Fruit fly (Drosophila melanogaster) whole organism, embryonic: ENCODE results near the gene Acp76A.
A peak's percentile ranks its signal among the peaks of the same experiment; 100 is the strongest.

ENCODE experiments used
- Ada2b ChIP-seq: fragments of 200-800 bp; sonication (Bioruptor generic); IDR thresholded peaks from 2 replicates; pipeline ENCODE4 v1.3.6; 2022; ENCODE audit warnings: missing biosample characterization, missing genetic modification characterization
- Aef1 ChIP-seq: fragments of 200-800 bp; sonication (Bioruptor generic); IDR thresholded peaks from 3 replicates; pipeline ENCODE4 v1.3.6; 2022; ENCODE audit warnings: missing biosample characterization, missing genetic modification characterization
- B-H2 ChIP-seq: fragments of 200-800 bp; sonication (Bioruptor generic); optimal IDR thresholded peaks from 2 replicates; lab custom pipeline; 2018; ENCODE audit warnings: missing biosample characterization, mild to moderate bottlenecking, missing genetic modification characterization
- Bgb ChIP-seq: fragments of 200-800 bp; sonication (Bioruptor generic); IDR thresholded peaks from 2 replicates; pipeline ENCODE4 v1.3.6; 2022; ENCODE audit warnings: missing biosample characterization, missing genetic modification characterization; ENCODE audit not compliant: partially characterized antibody
- CG10979 ChIP-seq: fragments of 200-800 bp; sonication (Bioruptor generic); optimal IDR thresholded peaks from 2 replicates; lab custom pipeline; 2018; ENCODE audit warnings: missing biosample characterization, mild to moderate bottlenecking, missing genetic modification characterization, moderate library complexity
- CG11456 ChIP-seq: fragments of 200-800 bp; sonication (Bioruptor generic); IDR thresholded peaks from 3 replicates; pipeline ENCODE4 v1.3.6; 2022; ENCODE audit warnings: missing biosample characterization, missing genetic modification characterization
- CG11695 ChIP-seq: fragments of 200-800 bp; sonication (Bioruptor generic); IDR thresholded peaks from 3 replicates; pipeline ENCODE4 v1.3.6; 2022; ENCODE audit warnings: missing biosample characterization, missing genetic modification characterization
- CG11723 ChIP-seq: fragments of 200-800 bp; sonication (Bioruptor generic); optimal IDR thresholded peaks from 2 replicates; lab custom pipeline; 2017; ENCODE audit warnings: missing biosample characterization, mild to moderate bottlenecking, missing genetic modification characterization
- CG12299 ChIP-seq: fragments of 200-800 bp; sonication (Bioruptor generic); optimal IDR thresholded peaks from 2 replicates; lab custom pipeline; 2018; ENCODE audit warnings: missing biosample characterization, mild to moderate bottlenecking, missing genetic modification characterization
- CG13424 ChIP-seq: fragments of 200-800 bp; sonication (Bioruptor generic); optimal IDR thresholded peaks from 2 replicates; lab custom pipeline; 2019; ENCODE audit warnings: missing biosample characterization, mild to moderate bottlenecking, missing genetic modification characterization, moderate library complexity
- CG15269 ChIP-seq: fragments of 200-800 bp; sonication (Bioruptor generic); optimal IDR thresholded peaks from 2 replicates; lab custom pipeline; 2018; ENCODE audit warnings: missing biosample characterization, mild to moderate bottlenecking, missing genetic modification characterization, moderate library complexity
- CG15479 ChIP-seq: fragments of 200-800 bp; sonication (Bioruptor generic); optimal IDR thresholded peaks from 3 replicates; lab custom pipeline; 2019; ENCODE audit warnings: missing biosample characterization, mild to moderate bottlenecking, missing genetic modification characterization, moderate library complexity
- CG15514 ChIP-seq: fragments of 200-800 bp; sonication (Bioruptor generic); optimal IDR thresholded peaks from 3 replicates; lab custom pipeline; 2017; ENCODE audit warnings: missing biosample characterization, missing genetic modification characterization, mild to moderate bottlenecking, moderate library complexity, missing genetic modification reagents
- CG17385 ChIP-seq: fragments of 200-800 bp; sonication (Bioruptor generic); optimal IDR thresholded peaks from 3 replicates; lab custom pipeline; 2018; ENCODE audit warnings: missing biosample characterization, mild to moderate bottlenecking, missing genetic modification characterization
- CG17568 ChIP-seq: fragments of 200-800 bp; sonication (Bioruptor generic); optimal IDR thresholded peaks from 2 replicates; lab custom pipeline; 2018; ENCODE audit warnings: missing biosample characterization, mild to moderate bottlenecking, missing genetic modification characterization, moderate library complexity
- CG18599 ChIP-seq: fragments of 200-800 bp; sonication (Bioruptor generic); optimal IDR thresholded peaks from 3 replicates; lab custom pipeline; 2017; ENCODE audit warnings: missing biosample characterization, missing genetic modification characterization, mild to moderate bottlenecking, moderate library complexity, missing genetic modification reagents
- CG2116 ChIP-seq: fragments of 200-800 bp; sonication (Bioruptor generic); optimal IDR thresholded peaks from 3 replicates; lab custom pipeline; 2018; ENCODE audit warnings: missing biosample characterization, mild to moderate bottlenecking, missing genetic modification characterization
- CG2129 ChIP-seq: fragments of 200-800 bp; sonication (Bioruptor generic); IDR thresholded peaks from 2 replicates; pipeline ENCODE4 v1.3.6; 2022; ENCODE audit warnings: missing biosample characterization, missing genetic modification characterization; ENCODE audit not compliant: partially characterized antibody
- CG6683 ChIP-seq: fragments of 200-800 bp; sonication (Bioruptor generic); optimal IDR thresholded peaks from 2 replicates; lab custom pipeline; 2017; ENCODE audit warnings: missing biosample characterization, mild to moderate bottlenecking, missing genetic modification characterization, missing genetic modification reagents
- CG7928 ChIP-seq: fragments of 200-800 bp; sonication (Bioruptor generic); optimal IDR thresholded peaks from 2 replicates; lab custom pipeline; 2017; ENCODE audit warnings: missing biosample characterization, mild to moderate bottlenecking, missing genetic modification characterization
- CG9437 ChIP-seq: fragments of 200-800 bp; sonication (Bioruptor generic); optimal IDR thresholded peaks from 2 replicates; lab custom pipeline; 2018; ENCODE audit warnings: missing biosample characterization, mild to moderate bottlenecking, missing genetic modification characterization
- D19B ChIP-seq: fragments of 200-800 bp; sonication (Bioruptor generic); optimal IDR thresholded peaks from 2 replicates; lab custom pipeline; 2017; ENCODE audit warnings: missing biosample characterization, mild to moderate bottlenecking, missing genetic modification characterization
- Drgx ChIP-seq: fragments of 200-800 bp; sonication (Bioruptor generic); IDR thresholded peaks from 2 replicates; pipeline ENCODE4 v1.3.6; 2022; ENCODE audit warnings: missing biosample characterization, missing genetic modification characterization
- NfI ChIP-seq: fragments of 200-800 bp; sonication (Bioruptor generic); optimal IDR thresholded peaks from 3 replicates; lab custom pipeline; 2018; ENCODE audit warnings: missing biosample characterization, mild to moderate bottlenecking, missing genetic modification characterization, moderate library complexity
- Oaz ChIP-seq: fragments of 200-800 bp; sonication (Bioruptor generic); IDR thresholded peaks from 2 replicates; pipeline ENCODE4 v1.3.6; 2022; ENCODE audit warnings: missing biosample characterization, missing genetic modification characterization
- Pdp1 ChIP-seq, 2 experiments: fragments of 200-800 bp; sonication (Bioruptor generic); optimal IDR thresholded peaks; 3 replicates each; lab custom pipeline; 2016; ENCODE audit warnings: missing biosample characterization in 2 of 2, missing genetic modification characterization in 2 of 2, mild to moderate bottlenecking in 1 of 2, moderate library complexity in 1 of 2
- Spps ChIP-seq: fragments of 200-800 bp; sonication (Bioruptor generic); optimal IDR thresholded peaks from 2 replicates; lab custom pipeline; 2018; ENCODE audit warnings: missing biosample characterization, mild to moderate bottlenecking, missing genetic modification characterization
- cg ChIP-seq: fragments of 200-800 bp; sonication (Bioruptor generic); optimal IDR thresholded peaks from 3 replicates; lab custom pipeline; 2019; ENCODE audit warnings: missing biosample characterization, mild to moderate bottlenecking, missing genetic modification characterization, moderate library complexity
- ci ChIP-seq: fragments of 200-800 bp; sonication (Bioruptor generic); IDR thresholded peaks from 3 replicates; pipeline ENCODE4 v1.3.6; 2022; ENCODE audit warnings: missing biosample characterization, missing genetic modification characterization
- da ChIP-seq: fragments of 200-800 bp; sonication (Bioruptor generic); optimal IDR thresholded peaks from 2 replicates; lab custom pipeline; 2016; ENCODE audit warnings: missing biosample characterization, missing genetic modification characterization
- en ChIP-seq: fragments of 200-800 bp; sonication (Bioruptor generic); optimal IDR thresholded peaks from 2 replicates; lab custom pipeline; 2016; ENCODE audit warnings: missing biosample characterization, missing genetic modification characterization
- esg ChIP-seq: fragments of 200-800 bp; sonication (Bioruptor generic); conservative IDR thresholded peaks from 2 replicates; pipeline ENCODE4 v1.3.6; 2022; ENCODE audit warnings: missing biosample characterization, missing genetic modification characterization
- gcm2 ChIP-seq: fragments of 200-800 bp; sonication (Bioruptor generic); optimal IDR thresholded peaks from 2 replicates; lab custom pipeline; 2016; ENCODE audit warnings: missing biosample characterization, missing genetic modification characterization
- gt ChIP-seq: fragments of 200-800 bp; sonication (Bioruptor generic); IDR thresholded peaks from 2 replicates; pipeline ENCODE4 v1.3.6; 2022; ENCODE audit warnings: missing biosample characterization, missing genetic modification characterization
- her ChIP-seq: fragments of 200-800 bp; sonication (Bioruptor generic); optimal IDR thresholded peaks from 2 replicates; lab custom pipeline; 2016; ENCODE audit warnings: missing biosample characterization, missing genetic modification characterization
- insv ChIP-seq, 2 experiments: fragments of 200-800 bp; sonication (Bioruptor generic); optimal IDR thresholded peaks; 3 replicates each; lab custom pipeline; 2016 to 2018; ENCODE audit warnings: missing biosample characterization in 2 of 2, missing genetic modification characterization in 2 of 2
- kah ChIP-seq: fragments of 200-800 bp; sonication (Bioruptor generic); optimal IDR thresholded peaks from 2 replicates; lab custom pipeline; 2018; ENCODE audit warnings: missing biosample characterization, mild to moderate bottlenecking, missing genetic modification characterization
- lola ChIP-seq, 3 experiments: fragments of >200 bp in 2 of 3; fragments of 200-800 bp in 1 of 3; sonication (Bioruptor generic) in 1 of 3; optimal IDR thresholded peaks; 2 replicates each; lab custom pipeline; 2017 to 2019; ENCODE audit warnings: missing biosample characterization in 3 of 3, missing genetic modification characterization in 3 of 3, mild to moderate bottlenecking in 1 of 3, moderate library complexity in 1 of 3
- pfk ChIP-seq: fragments of 200-800 bp; sonication (Bioruptor generic); optimal IDR thresholded peaks from 2 replicates; lab custom pipeline; 2018; ENCODE audit warnings: missing biosample characterization, mild to moderate bottlenecking, missing genetic modification characterization, moderate library complexity
- pita ChIP-seq: fragments of 200-800 bp; sonication (Bioruptor generic); optimal IDR thresholded peaks from 2 replicates; lab custom pipeline; 2017; ENCODE audit warnings: missing biosample characterization, mild to moderate bottlenecking, missing genetic modification characterization
- pzg ChIP-seq: fragments of 200-800 bp; sonication (Bioruptor generic); optimal IDR thresholded peaks from 3 replicates; lab custom pipeline; 2018; ENCODE audit warnings: missing biosample characterization, mild to moderate bottlenecking, missing genetic modification characterization, moderate library complexity
- slbo ChIP-seq: fragments of 200-800 bp; sonication (Bioruptor generic); IDR thresholded peaks from 2 replicates; pipeline ENCODE4 v1.3.6; 2022; ENCODE audit warnings: missing biosample characterization, missing genetic modification characterization
- slou ChIP-seq: fragments of 200-800 bp; sonication (Bioruptor generic); optimal IDR thresholded peaks from 3 replicates; lab custom pipeline; 2016; ENCODE audit warnings: missing biosample characterization, missing genetic modification characterization
- so ChIP-seq: fragments of 200-800 bp; sonication (Bioruptor generic); IDR thresholded peaks from 3 replicates; pipeline ENCODE4 v1.3.6; 2022; ENCODE audit warnings: missing biosample characterization, missing genetic modification characterization
- twi ChIP-seq: fragments of 200-800 bp; optimal IDR thresholded peaks from 2 replicates; lab custom pipeline; 2019; ENCODE audit warnings: missing biosample characterization, mild to moderate bottlenecking, missing genetic modification characterization, moderate library complexity
- vvl ChIP-seq: fragments of 200-800 bp; sonication (Bioruptor generic); IDR thresholded peaks from 2 replicates; pipeline ENCODE4 v1.3.6; 2022; ENCODE audit warnings: missing biosample characterization, missing genetic modification characterization

Gene Acp76A

DNA sequence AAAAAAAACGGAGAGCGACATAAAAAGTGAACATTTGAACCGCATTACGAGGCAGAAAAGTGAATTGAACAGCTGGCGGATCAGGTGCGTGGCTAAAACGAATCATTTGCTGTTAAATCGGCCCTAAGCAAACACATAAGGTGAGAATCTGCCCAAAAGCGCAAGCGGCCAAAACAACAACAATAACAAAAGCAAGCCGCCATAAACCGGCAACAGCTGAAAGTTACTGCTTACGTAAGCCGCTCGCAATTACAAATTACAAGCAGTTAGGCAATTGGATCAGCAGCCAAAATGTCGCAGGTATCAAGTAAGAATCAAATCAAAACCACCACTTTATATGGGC, 11.6 kb upstream of the Acp76A start:
- TF ChIP-seq Drgx (GFP tag; lab: Robert Waterston, UW) (peak; percentile 27; the same call in 1 of the 2 replicates), CG2129 (GFP tag; lab: Robert Waterston, UW) (no peak), ci (no peak), CG17385 (GFP tag; lab: Kevin White, UChicago) (peak; percentile 84), Bgb (GFP tag; lab: Robert Waterston, UW) (0 out of 2 replicates have a peak, but pooled peaks have one; percentile 12), insv (GFP tag; optimal IDR thresholded peaks at IDR 0.05; lab: Kevin White, UChicago) (peak in 1 of 2 experiments; percentile 75), CG11695 (GFP tag; lab: Robert Waterston, UW) (0 out of 3 replicates have a peak, but pooled peaks have one; percentile 24), CG7928 (GFP tag; lab: Kevin White, UChicago) (peak; percentile 14), CG6683 (GFP tag; lab: Kevin White, UChicago) (no peak), CG9437 (GFP tag; lab: Kevin White, UChicago) (peak; percentile 62), twi (tag; lab: Kevin White, UChicago) (no peak), Pdp1 (GFP tag; optimal IDR thresholded peaks at IDR 0.05; lab: Kevin White, UChicago) (peak in 1 of 2 experiments; percentile 94), so (GFP tag; lab: Robert Waterston, UW) (0 out of 3 replicates have a peak, but pooled peaks have one; percentile 55)

DNA sequence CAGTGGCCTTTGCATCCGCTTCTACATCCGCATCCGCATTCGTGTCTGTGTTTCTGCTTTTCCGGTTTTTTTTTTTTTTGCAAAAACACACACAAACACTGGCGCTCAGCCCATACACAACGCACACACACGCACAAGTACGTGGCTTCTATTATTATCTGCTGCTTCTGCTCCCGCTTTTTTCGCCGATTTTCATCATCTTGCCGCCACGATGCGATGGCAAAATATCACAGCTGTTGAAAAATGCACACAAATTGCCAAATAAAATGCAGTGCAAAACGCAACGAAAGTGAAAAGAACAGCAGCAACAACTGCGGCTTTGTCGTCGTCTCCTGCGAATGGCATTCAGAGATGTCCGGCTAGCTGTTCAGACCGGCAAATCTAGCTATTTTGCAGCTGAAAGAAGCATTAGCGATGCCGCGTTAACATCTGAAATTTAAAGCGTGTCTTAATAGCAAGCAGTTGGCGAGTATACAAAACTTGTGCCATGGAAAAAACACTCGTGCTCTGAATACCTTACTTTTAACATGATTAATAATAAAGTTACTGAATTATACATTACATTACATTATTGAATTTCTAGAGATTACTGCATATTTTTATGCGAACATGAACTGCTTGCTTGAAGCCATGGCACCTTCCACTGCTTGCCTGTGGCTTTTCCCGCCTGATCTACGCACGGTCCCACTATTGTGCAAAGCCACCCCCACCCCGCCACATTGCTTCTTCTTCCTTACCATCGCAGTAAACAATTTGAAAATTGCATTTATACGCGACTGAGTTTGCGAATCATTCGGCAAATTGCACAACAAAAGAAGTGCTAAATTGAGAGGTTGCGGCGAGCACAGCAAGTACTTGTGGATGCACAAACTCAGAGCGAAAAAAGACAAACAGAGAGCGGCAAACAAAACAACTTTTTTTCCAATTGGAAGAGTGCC, 10.9 kb upstream of the Acp76A start, which contains the start of the genes Ugt316A1 and Sfxn2:
Gene Ugt316A1, minus strand, starts transcription at position 345 of the 938 bp plus-strand sequence.
Gene Sfxn2, plus strand, starts transcription at position 694 of the 938 bp plus-strand sequence.
- TF ChIP-seq vvl: 0 out of 2 replicates have a peak, but pooled peaks have one; percentile 50
- peak; percentile 68 for TF ChIP-seq slbo (GFP tag; lab: Robert Waterston, UW)
- TF ChIP-seq gt (GFP tag; lab: Robert Waterston, UW): no peak
- peak; percentile 55 for TF ChIP-seq CG12299
- peak; percentile 48 for TF ChIP-seq CG10979 (tag; lab: Kevin White, UChicago)
- TF ChIP-seq CG15479 (GFP tag; lab: Kevin White, UChicago): peak; percentile 93
- TF ChIP-seq Spps (tag; lab: Kevin White, UChicago): no peak
- peak; percentile 2 for TF ChIP-seq her (GFP tag; lab: Kevin White, UChicago)
- TF ChIP-seq gcm2 (GFP tag; lab: Kevin White, UChicago): no peak
- TF ChIP-seq en (GFP tag; lab: Kevin White, UChicago): no peak
- TF ChIP-seq D19B (GFP tag; lab: Kevin White, UChicago): no peak
- TF ChIP-seq Oaz (GFP tag; lab: Robert Waterston, UW): no peak
- TF ChIP-seq Ada2b (GFP tag; lab: Robert Waterston, UW): peak; percentile 23; the same call in 1 of the 2 replicates
- TF ChIP-seq B-H2 (GFP tag; lab: Kevin White, UChicago): peak; percentile 12
- peak; percentile 89 for TF ChIP-seq cg (GFP tag; lab: Kevin White, UChicago)
- peak; percentile 40 for TF ChIP-seq CG17568 (GFP tag; lab: Kevin White, UChicago)
- peak; percentile 26 for TF ChIP-seq CG11723 (GFP tag; lab: Kevin White, UChicago)
- TF ChIP-seq kah (GFP tag; lab: Kevin White, UChicago): no peak
- peak in 2 of 3 experiments; percentile 35 to 62 for TF ChIP-seq lola (GFP tag; optimal IDR thresholded peaks at IDR 0.05; lab: Kevin White, UChicago)
- peak; percentile 54 for TF ChIP-seq CG13424 (tag; lab: Kevin White, UChicago)
- TF ChIP-seq NfI: peak; percentile 30
- peak; percentile 15 for TF ChIP-seq CG18599 (GFP tag; lab: Kevin White, UChicago)
- TF ChIP-seq pfk (GFP tag; lab: Kevin White, UChicago): no peak
- TF ChIP-seq CG2116 (GFP tag; lab: Kevin White, UChicago): peak; percentile 26
- peak; percentile 25; the same call in 2 of the 3 replicates for TF ChIP-seq Aef1 (GFP tag; lab: Robert Waterston, UW)
- TF ChIP-seq slou (GFP tag; lab: Kevin White, UChicago): no peak
- peak; percentile 2 for TF ChIP-seq CG15269 (tag; lab: Kevin White, UChicago)
- 0 out of 3 replicates have a peak, but pooled peaks have one; percentile 59 for TF ChIP-seq CG11456
- TF ChIP-seq da: no peak
- TF ChIP-seq pzg: peak; percentile 86
- peak; percentile 50 for TF ChIP-seq CG15514 (GFP tag; lab: Kevin White, UChicago)
- peak; percentile 42 for TF ChIP-seq pita
- no peak for TF ChIP-seq esg (GFP tag; lab: Robert Waterston, UW)
